Fruit fly (Drosophila melanogaster) whole organism, embryonic: Measurements from ENCODE around the gene Cpr65Aw.

Source experiments
- BtbVII ChIP-seq: fragments of 200-800 bp; sonication (Bioruptor generic); optimal IDR thresholded peaks from 3 replicates; lab custom pipeline; 2017; ENCODE audit warnings: missing biosample characterization, mild to moderate bottlenecking, missing genetic modification characterization
- CG1024 ChIP-seq: fragments of 200-800 bp; sonication (Bioruptor generic); IDR thresholded peaks from 2 replicates; pipeline ENCODE4 v1.3.6; 2022; ENCODE audit warnings: missing biosample characterization, missing genetic modification characterization
- CG10321 ChIP-seq: fragments of 200-800 bp; sonication (Bioruptor generic); IDR thresholded peaks from 2 replicates; pipeline ENCODE4 v1.3.6; 2022; ENCODE audit warnings: missing biosample characterization, missing genetic modification characterization
- CG11247 ChIP-seq: fragments of 200-800 bp; sonication (Bioruptor generic); IDR thresholded peaks from 2 replicates; pipeline ENCODE4 v1.3.6; 2022; ENCODE audit warnings: missing biosample characterization, missing genetic modification characterization
- CG11398 ChIP-seq: fragments of 200-800 bp; sonication (Bioruptor generic); optimal IDR thresholded peaks from 2 replicates; lab custom pipeline; 2016; ENCODE audit warnings: missing biosample characterization, missing genetic modification characterization
- CG12299 ChIP-seq: fragments of 200-800 bp; sonication (Bioruptor generic); optimal IDR thresholded peaks from 2 replicates; lab custom pipeline; 2018; ENCODE audit warnings: missing biosample characterization, mild to moderate bottlenecking, missing genetic modification characterization
- CG15479 ChIP-seq: fragments of 200-800 bp; sonication (Bioruptor generic); optimal IDR thresholded peaks from 3 replicates; lab custom pipeline; 2019; ENCODE audit warnings: missing biosample characterization, mild to moderate bottlenecking, missing genetic modification characterization, moderate library complexity
- CG1647 ChIP-seq: fragments of 200-800 bp; sonication (Bioruptor generic); optimal IDR thresholded peaks from 3 replicates; lab custom pipeline; 2016; ENCODE audit warnings: missing biosample characterization, missing genetic modification characterization
- CG17361 ChIP-seq: fragments of 200-800 bp; sonication (Bioruptor generic); IDR thresholded peaks from 3 replicates; pipeline ENCODE4 v1.3.6; 2022; ENCODE audit warnings: missing biosample characterization, missing genetic modification characterization
- CG18476 ChIP-seq: fragments of 200-800 bp; sonication (Bioruptor generic); optimal IDR thresholded peaks from 2 replicates; lab custom pipeline; 2016; ENCODE audit warnings: missing biosample characterization, mild to moderate bottlenecking, missing genetic modification characterization
- CG2875 ChIP-seq: fragments of 200-800 bp; sonication (Bioruptor generic); optimal IDR thresholded peaks from 2 replicates; lab custom pipeline; 2017; ENCODE audit warnings: missing biosample characterization, mild to moderate bottlenecking, missing genetic modification characterization, missing genetic modification reagents
- CG2889 ChIP-seq: fragments of 200-800 bp; sonication (Bioruptor generic); IDR thresholded peaks from 3 replicates; pipeline ENCODE4 v1.3.6; 2022; ENCODE audit warnings: missing biosample characterization, missing genetic modification characterization
- CG30020 ChIP-seq: fragments of 200-800 bp; optimal IDR thresholded peaks from 2 replicates; lab custom pipeline; 2019; ENCODE audit warnings: missing biosample characterization, mild to moderate bottlenecking, missing genetic modification characterization, moderate library complexity
- CG32532 ChIP-seq: fragments of 200-800 bp; sonication (Bioruptor generic); IDR thresholded peaks from 2 replicates; pipeline ENCODE4 v1.3.6; 2022; ENCODE audit warnings: missing biosample characterization, missing genetic modification characterization
- CG32772 ChIP-seq: fragments of 200-800 bp; sonication (Bioruptor generic); IDR thresholded peaks from 2 replicates; pipeline ENCODE4 v1.3.6; 2022; ENCODE audit warnings: missing biosample characterization, missing genetic modification characterization
- CG34224 ChIP-seq: fragments of 200-800 bp; sonication (Bioruptor generic); IDR thresholded peaks from 3 replicates; pipeline ENCODE4 v1.3.6; 2022; ENCODE audit warnings: missing biosample characterization, missing genetic modification characterization; ENCODE audit not compliant: partially characterized antibody
- CG43689 ChIP-seq: fragments of 200-800 bp; sonication (Bioruptor generic); IDR thresholded peaks from 2 replicates; pipeline ENCODE4 v1.3.6; 2022; ENCODE audit warnings: missing biosample characterization, missing genetic modification characterization
- CG6791 ChIP-seq: fragments of 200-800 bp; sonication (Bioruptor generic); IDR thresholded peaks from 3 replicates; pipeline ENCODE4 v1.3.6; 2022; ENCODE audit warnings: missing biosample characterization, missing genetic modification characterization; ENCODE audit not compliant: partially characterized antibody
- CG6854 ChIP-seq: fragments of 200-800 bp; sonication (Bioruptor generic); optimal IDR thresholded peaks from 3 replicates; lab custom pipeline; 2017; ENCODE audit warnings: missing biosample characterization, mild to moderate bottlenecking, missing genetic modification characterization
- CG7839 ChIP-seq: fragments of 200-800 bp; sonication (Bioruptor generic); optimal IDR thresholded peaks from 3 replicates; lab custom pipeline; 2018; ENCODE audit warnings: missing biosample characterization, mild to moderate bottlenecking, missing genetic modification characterization, moderate library complexity
- Camta ChIP-seq: fragments of 200-800 bp; sonication (Bioruptor generic); optimal IDR thresholded peaks from 2 replicates; lab custom pipeline; 2016; ENCODE audit warnings: missing biosample characterization, missing genetic modification characterization
- Chrac-16 ChIP-seq: fragments of 200-800 bp; sonication (Bioruptor generic); optimal IDR thresholded peaks from 3 replicates; lab custom pipeline; 2016; ENCODE audit warnings: missing biosample characterization, missing genetic modification characterization
- CoRest ChIP-seq: fragments of 200-800 bp; sonication (Bioruptor generic); optimal IDR thresholded peaks from 3 replicates; lab custom pipeline; 2018; ENCODE audit warnings: missing biosample characterization, mild to moderate bottlenecking, missing genetic modification characterization, moderate library complexity
- Dbx ChIP-seq: fragments of 200-800 bp; sonication (Bioruptor generic); IDR thresholded peaks from 3 replicates; pipeline ENCODE4 v1.3.6; 2022; ENCODE audit warnings: missing biosample characterization, missing genetic modification characterization
- Dip2 ChIP-seq: fragments of 200-800 bp; sonication (Bioruptor generic); IDR thresholded peaks from 2 replicates; pipeline ENCODE4 v1.3.6; 2022; ENCODE audit warnings: missing biosample characterization, missing genetic modification characterization
- Dll ChIP-seq: fragments of 200-800 bp; sonication (Bioruptor generic); IDR thresholded peaks from 4 replicates; pipeline ENCODE4 v1.3.6; 2022; ENCODE audit warnings: missing biosample characterization, missing genetic modification characterization; ENCODE audit not compliant: partially characterized antibody
- Dp ChIP-seq: fragments of 200-800 bp; sonication (Bioruptor generic); optimal IDR thresholded peaks from 2 replicates; lab custom pipeline; 2018; ENCODE audit warnings: missing biosample characterization, mild to moderate bottlenecking, missing genetic modification characterization, moderate library complexity
- E2f2 ChIP-seq: fragments of 200-800 bp; sonication (Bioruptor generic); IDR thresholded peaks from 2 replicates; pipeline ENCODE4 v1.3.6; 2022; ENCODE audit warnings: missing biosample characterization, missing genetic modification characterization
- Eip74EF ChIP-seq, 2 experiments: fragments of 200-800 bp in 1 of 2; fragments of >200 bp in 1 of 2; sonication (Bioruptor generic) in 1 of 2; optimal IDR thresholded peaks; 2 replicates each; lab custom pipeline; 2017 to 2019; ENCODE audit warnings: missing biosample characterization in 2 of 2, missing genetic modification characterization in 2 of 2, mild to moderate bottlenecking in 1 of 2, moderate library complexity in 1 of 2
- Gug ChIP-seq: fragments of 200-800 bp; sonication (Bioruptor generic); IDR thresholded peaks from 4 replicates; pipeline ENCODE4 v1.3.6; 2022; ENCODE audit warnings: missing biosample characterization, missing genetic modification characterization
- Lhr ChIP-seq: fragments of 200-800 bp; sonication (Bioruptor generic); optimal IDR thresholded peaks from 3 replicates; lab custom pipeline; 2017; ENCODE audit warnings: mild to moderate bottlenecking, missing biosample characterization, missing genetic modification reagents, missing genetic modification characterization
- Mrtf ChIP-seq: fragments of 200-800 bp; sonication (Bioruptor generic); IDR thresholded peaks from 3 replicates; pipeline ENCODE4 v1.3.6; 2022; ENCODE audit warnings: missing biosample characterization, missing genetic modification characterization
- NFAT ChIP-seq: fragments of 200-800 bp; sonication (Bioruptor generic); IDR thresholded peaks from 2 replicates; pipeline ENCODE4 v1.3.6; 2022; ENCODE audit warnings: missing biosample characterization, missing genetic modification characterization
- NK7.1 ChIP-seq: fragments of 200-800 bp; sonication (Bioruptor generic); optimal IDR thresholded peaks from 3 replicates; lab custom pipeline; 2016; ENCODE audit warnings: missing biosample characterization, missing genetic modification characterization
- NfI ChIP-seq: fragments of 200-800 bp; sonication (Bioruptor generic); optimal IDR thresholded peaks from 3 replicates; lab custom pipeline; 2018; ENCODE audit warnings: missing biosample characterization, mild to moderate bottlenecking, missing genetic modification characterization, moderate library complexity
- Opbp ChIP-seq: fragments of 200-800 bp; sonication (Bioruptor generic); IDR thresholded peaks from 3 replicates; pipeline ENCODE4 v1.3.6; 2022; ENCODE audit warnings: missing biosample characterization, missing genetic modification characterization; ENCODE audit not compliant: partially characterized antibody
- Pdp1 ChIP-seq, 2 experiments: fragments of 200-800 bp; sonication (Bioruptor generic); optimal IDR thresholded peaks; 3 replicates each; lab custom pipeline; 2016; ENCODE audit warnings: missing biosample characterization in 2 of 2, missing genetic modification characterization in 2 of 2, mild to moderate bottlenecking in 1 of 2, moderate library complexity in 1 of 2
- Ptx1 ChIP-seq: fragments of 200-800 bp; sonication (Bioruptor generic); IDR thresholded peaks from 2 replicates; pipeline ENCODE4 v1.3.6; 2022; ENCODE audit warnings: missing biosample characterization, missing genetic modification characterization
- Sry-β ChIP-seq: fragments of 200-800 bp; sonication (Bioruptor generic); optimal IDR thresholded peaks from 2 replicates; lab custom pipeline; 2018; ENCODE audit warnings: missing biosample characterization, mild to moderate bottlenecking, missing genetic modification characterization, moderate library complexity
- cad ChIP-seq: fragments of >200 bp; optimal IDR thresholded peaks from 2 replicates; lab custom pipeline; 2017; ENCODE audit warnings: missing biosample characterization, missing genetic modification characterization
- dan ChIP-seq: fragments of 200-800 bp; sonication (Bioruptor generic); IDR thresholded peaks from 2 replicates; pipeline ENCODE4 v1.3.6; 2022; ENCODE audit warnings: missing biosample characterization, missing genetic modification characterization
- dmrt11E ChIP-seq: fragments of 200-800 bp; sonication (Bioruptor generic); optimal IDR thresholded peaks from 3 replicates; lab custom pipeline; 2018; ENCODE audit warnings: missing biosample characterization, mild to moderate bottlenecking, missing genetic modification characterization, moderate library complexity
- gcm ChIP-seq: fragments of 200-800 bp; sonication (Bioruptor generic); optimal IDR thresholded peaks from 2 replicates; lab custom pipeline; 2019; ENCODE audit warnings: missing biosample characterization, mild to moderate bottlenecking, missing genetic modification characterization, moderate library complexity
- hkb ChIP-seq, 2 experiments: fragments of 200-800 bp in 1 of 2; fragments of >200 bp in 1 of 2; sonication (Bioruptor generic) in 1 of 2; IDR thresholded peaks in 1 of 2; optimal IDR thresholded peaks in 1 of 2; 2 replicates each; pipeline versions ENCODE4 v1.3.6 to Lab custom; 2017 to 2022; ENCODE audit warnings: missing biosample characterization in 1 of 2, missing genetic modification characterization in 1 of 2
- klu ChIP-seq: fragments of 200-800 bp; sonication (Bioruptor generic); IDR thresholded peaks from 2 replicates; pipeline ENCODE4 v1.3.6; 2022; ENCODE audit warnings: missing biosample characterization, missing genetic modification characterization
- nmo ChIP-seq: fragments of 200-800 bp; sonication (Bioruptor generic); optimal IDR thresholded peaks from 2 replicates; lab custom pipeline; 2018; ENCODE audit warnings: missing biosample characterization, mild to moderate bottlenecking, missing genetic modification characterization, moderate library complexity
- row ChIP-seq: fragments of 200-800 bp; sonication (Bioruptor generic); IDR thresholded peaks from 3 replicates; pipeline ENCODE4 v1.3.6; 2022; ENCODE audit warnings: missing biosample characterization, missing genetic modification characterization
- wor ChIP-seq: fragments of 200-800 bp; sonication (Bioruptor generic); IDR thresholded peaks from 2 replicates; pipeline ENCODE4 v1.3.6; 2022; ENCODE audit warnings: missing biosample characterization, missing genetic modification characterization

The Cpr65Aw gene

DNA sequence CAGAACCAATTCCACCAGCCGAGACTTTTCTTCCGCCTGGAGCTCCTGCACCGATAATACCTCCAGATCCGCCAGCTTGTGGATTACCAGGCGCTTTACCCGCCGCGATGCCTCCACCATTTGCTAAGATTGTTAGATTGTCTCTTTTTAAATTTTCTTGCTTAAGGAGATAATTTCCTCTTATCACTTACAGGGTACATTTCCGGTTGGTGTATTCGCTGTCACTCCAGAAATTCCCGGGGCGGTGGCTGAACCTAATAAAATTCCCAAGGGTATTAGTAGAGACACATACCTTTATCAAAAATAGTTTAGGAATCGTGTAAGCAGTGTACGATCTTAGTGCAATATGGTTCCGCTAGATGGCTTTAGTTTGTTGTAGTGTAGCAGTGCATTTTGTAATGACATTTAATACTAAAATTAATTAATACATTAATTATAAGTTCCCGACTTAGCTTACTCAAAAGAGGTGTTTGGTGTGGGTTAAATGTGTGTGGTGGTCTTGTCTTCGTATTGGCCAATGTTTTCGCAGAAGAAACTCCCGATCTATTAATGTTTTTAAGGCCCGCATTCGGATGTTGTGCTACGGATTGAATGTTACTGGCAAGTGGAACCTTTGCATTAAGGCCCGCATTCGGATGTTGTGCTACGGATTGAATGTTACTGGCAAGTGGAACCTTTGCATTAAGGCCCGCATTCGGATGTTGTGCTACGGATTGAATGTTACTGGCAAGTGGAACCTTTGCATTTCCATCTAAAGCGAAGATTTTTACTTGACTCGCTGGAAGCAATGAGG is 17.4 kb downstream of the Cpr65Aw start (continued):
- TF ChIP-seq gcm (GFP tag; lab: Kevin White, UChicago), result peak; percentile 54
- TF ChIP-seq row (GFP tag; lab: Robert Waterston, UW), result peak; percentile 22; the same call in 1 of the 3 replicates
- peak; percentile 71 for TF ChIP-seq CG43689 (GFP tag; lab: Robert Waterston, UW)
- TF ChIP-seq CG30020 (tag; lab: Kevin White, UChicago), result peak; percentile 97
- peak; percentile 83 for TF ChIP-seq Dbx (GFP tag; lab: Robert Waterston, UW)
- TF ChIP-seq CG1024, result peak; percentile 89
- TF ChIP-seq CG2889 (GFP tag; lab: Robert Waterston, UW), result no peak
- TF ChIP-seq wor (GFP tag; lab: Robert Waterston, UW), result peak; percentile 18; the same call in 1 of the 2 replicates
- no peak for TF ChIP-seq CG15479
- TF ChIP-seq NK7.1 (GFP tag; lab: Kevin White, UChicago), result peak; percentile 79
- no peak for TF ChIP-seq Dp (GFP tag; lab: Kevin White, UChicago)
- TF ChIP-seq CG6854, result peak; percentile 75
- TF ChIP-seq Dip2 (GFP tag; lab: Robert Waterston, UW), result no peak
- TF ChIP-seq cad (GFP tag; lab: Kevin White, UChicago), result no peak
- peak; percentile 49 for TF ChIP-seq dmrt11E (tag; lab: Kevin White, UChicago)
- TF ChIP-seq CG18476 (GFP tag; lab: Kevin White, UChicago), result peak; percentile 8
- TF ChIP-seq Chrac-16 (GFP tag; lab: Kevin White, UChicago), result no peak
- TF ChIP-seq CG32772, result no peak; the same call in 1 of the 2 replicates
- TF ChIP-seq Eip74EF (GFP tag; optimal IDR thresholded peaks at IDR 0.05; lab: Kevin White, UChicago), result peak in 1 of 2 experiments; percentile 63
- peak; percentile 56; the same call in 1 of the 2 replicates for TF ChIP-seq CG10321
- TF ChIP-seq NFAT (GFP tag; lab: Robert Waterston, UW), result peak; percentile 89
- TF ChIP-seq CG17361, result peak; percentile 66
- TF ChIP-seq hkb (optimal IDR thresholded peaks at IDR 0.05; lab: Kevin White, UChicago), result peak; percentile 59
- TF ChIP-seq hkb (GFP tag; IDR thresholded peaks at IDR 0.05; lab: Robert Waterston, UW), result peak; percentile 91
- peak in 1 of 2 experiments; percentile 34 for TF ChIP-seq Pdp1 (GFP tag; optimal IDR thresholded peaks at IDR 0.05; lab: Kevin White, UChicago)
- TF ChIP-seq CG7839 (tag; lab: Kevin White, UChicago), result peak; percentile 63
- TF ChIP-seq CG32532 (GFP tag; lab: Robert Waterston, UW), result peak; percentile 86
- TF ChIP-seq CG11247, result peak; percentile 79
- peak; percentile 20; the same call in 1 of the 4 replicates for TF ChIP-seq Gug
- no peak for TF ChIP-seq dan (GFP tag; lab: Robert Waterston, UW)
- TF ChIP-seq Mrtf (GFP tag; lab: Robert Waterston, UW), result peak; percentile 60; the same call in 2 of the 3 replicates
- peak; percentile 84 for TF ChIP-seq CG2875 (GFP tag; lab: Kevin White, UChicago)
- no peak for TF ChIP-seq CG34224
- TF ChIP-seq CG11398 (GFP tag; lab: Kevin White, UChicago), result peak; percentile 55
- peak; percentile 68 for TF ChIP-seq Lhr (GFP tag; lab: Kevin White, UChicago)
- peak; percentile 39 for TF ChIP-seq CoRest
- TF ChIP-seq CG1647 (GFP tag; lab: Kevin White, UChicago), result peak; percentile 45
- peak; percentile 16 for TF ChIP-seq CG12299 (tag; lab: Kevin White, UChicago)
- no peak for TF ChIP-seq Opbp (GFP tag; lab: Robert Waterston, UW)
- TF ChIP-seq NfI, result peak; percentile 90
- peak; percentile 53; the same call in 1 of the 2 replicates for TF ChIP-seq klu (GFP tag; lab: Robert Waterston, UW)
- peak; percentile 85 for TF ChIP-seq BtbVII (GFP tag; lab: Kevin White, UChicago)
- peak; percentile 29 for TF ChIP-seq nmo (GFP tag; lab: Kevin White, UChicago)
- TF ChIP-seq Camta (GFP tag; lab: Kevin White, UChicago), result peak; percentile 92
- peak; percentile 62 for TF ChIP-seq Sry-β (GFP tag; lab: Kevin White, UChicago)
- peak; percentile 64 for TF ChIP-seq E2f2 (GFP tag; lab: Robert Waterston, UW)
- TF ChIP-seq Ptx1 (GFP tag; lab: Robert Waterston, UW), result peak; percentile 78
- no peak for TF ChIP-seq Dll (GFP tag; lab: Robert Waterston, UW)
- TF ChIP-seq CG6791 (GFP tag; lab: Robert Waterston, UW), result no peak
